Worm (Caenorhabditis elegans) whole organism, L4 larva: Measurements from ENCODE around the gene C25A8.1.

ENCODE experiments used
- D1046.2 ChIP-seq: fragments of 200-800 bp; sonication (Bioruptor generic); IDR thresholded peaks from 2 replicates; pipeline ENCODE4 v1.3.6; 2022; ENCODE audit warnings: missing genetic modification characterization, missing compliant biosample characterization
- F10B5.3 ChIP-seq: sonication (generic microtip); optimal IDR thresholded peaks from 2 replicates; lab custom pipeline; 2016; ENCODE audit warnings: mild to moderate bottlenecking, missing genetic modification characterization, missing compliant biosample characterization
- R02D3.7 ChIP-seq: fragments of 150-350 bp; sonication (generic microtip); optimal IDR thresholded peaks from 3 replicates; lab custom pipeline; 2014; ENCODE audit warnings: missing biosample characterization, missing genetic modification characterization
- T20F7.1 ChIP-seq: fragments of 200-800 bp; sonication (Bioruptor generic); optimal IDR thresholded peaks from 2 replicates; lab custom pipeline; 2018; ENCODE audit warnings: mild to moderate bottlenecking, missing genetic modification characterization, missing compliant biosample characterization
- T26A8.4 ChIP-seq: fragments of 200-800 bp; sonication (Bioruptor generic); IDR thresholded peaks from 2 replicates; pipeline ENCODE4 v1.3.6; 2022; ENCODE audit warnings: missing genetic modification characterization, missing compliant biosample characterization
- aha-1 ChIP-seq: fragments of 150-350 bp; peaks from one replicate; lab custom pipeline; 2014; ENCODE audit warnings: missing biosample characterization, missing genetic modification characterization
- ama-1 ChIP-seq: fragments of 150-350 bp; optimal IDR thresholded peaks from 2 replicates; lab custom pipeline; 2014; ENCODE audit warnings: inconsistent platforms, mixed read lengths
- ceh-20 ChIP-seq: fragments of 200-800 bp; sonication (Bioruptor generic); IDR thresholded peaks from 2 replicates; pipeline ENCODE4 v1.3.6; 2022; ENCODE audit warnings: missing genetic modification reagents, missing genetic modification characterization, missing compliant biosample characterization
- ctbp-1 ChIP-seq: fragments of 200-800 bp; sonication (Bioruptor generic); IDR thresholded peaks from 2 replicates; pipeline ENCODE4 v1.3.6; 2022; ENCODE audit warnings: missing genetic modification reagents, missing genetic modification characterization, missing compliant biosample characterization
- daf-16 ChIP-seq, 3 experiments: sonication (generic microtip); optimal IDR thresholded peaks; 2 replicates each; lab custom pipeline; 2016 to 2017; ENCODE audit warnings: missing genetic modification characterization in 3 of 3, missing genetic modification reagents in 3 of 3, mild to moderate bottlenecking in 2 of 3, missing compliant biosample characterization in 2 of 3, missing biosample characterization in 1 of 3, moderate library complexity in 1 of 3
- daf-19 ChIP-seq: fragments of 200-800 bp; sonication (Bioruptor generic); conservative IDR thresholded peaks from 2 replicates; pipeline ENCODE4 v1.3.6; 2022; ENCODE audit warnings: missing genetic modification characterization, missing compliant biosample characterization
- dmd-6 ChIP-seq: fragments of 200-800 bp; sonication (Bioruptor generic); IDR thresholded peaks from 2 replicates; pipeline ENCODE4 v1.3.6; 2022; ENCODE audit warnings: missing genetic modification reagents, missing genetic modification characterization, missing compliant biosample characterization
- dpl-1 ChIP-seq: fragments of 150-350 bp; optimal IDR thresholded peaks from 2 replicates; lab custom pipeline; 2014; ENCODE audit warnings: missing biosample characterization, missing genetic modification reagents, missing genetic modification characterization
- dve-1 ChIP-seq: sonication (generic microtip); optimal IDR thresholded peaks from 2 replicates; lab custom pipeline; 2017; ENCODE audit warnings: antibody characterized with exemption, mild to moderate bottlenecking, missing genetic modification characterization, missing compliant biosample characterization; ENCODE audit not compliant: insufficient read depth
- fkh-10 ChIP-seq: fragments of 150-350 bp; optimal IDR thresholded peaks from 2 replicates; lab custom pipeline; 2014; ENCODE audit warnings: missing biosample characterization, missing genetic modification reagents, missing genetic modification characterization
- gei-8 ChIP-seq: fragments of 200-800 bp; sonication (Bioruptor generic); optimal IDR thresholded peaks from 2 replicates; lab custom pipeline; 2018; ENCODE audit warnings: mild to moderate bottlenecking, missing genetic modification characterization, missing compliant biosample characterization
- hlh-11 ChIP-seq: fragments of 200-800 bp; sonication (Bioruptor generic); optimal IDR thresholded peaks from 2 replicates; lab custom pipeline; 2018; ENCODE audit warnings: mild to moderate bottlenecking, missing genetic modification characterization, missing compliant biosample characterization
- hlh-30 ChIP-seq: sonication (generic microtip); optimal IDR thresholded peaks from 2 replicates; lab custom pipeline; 2017; ENCODE audit warnings: antibody characterized with exemption, mild to moderate bottlenecking, missing genetic modification characterization, missing compliant biosample characterization; ENCODE audit not compliant: insufficient read depth
- lin-13 ChIP-seq: fragments of 150-350 bp; optimal IDR thresholded peaks from 2 replicates; lab custom pipeline; 2014; ENCODE audit warnings: missing biosample characterization, missing genetic modification reagents, missing genetic modification characterization
- lin-38 ChIP-seq: fragments of 200-800 bp; sonication (Bioruptor generic); IDR thresholded peaks from 2 replicates; pipeline ENCODE4 v1.3.6; 2022; ENCODE audit warnings: missing genetic modification reagents, missing genetic modification characterization, missing compliant biosample characterization
- lin-39 ChIP-seq: fragments of 150-350 bp; optimal IDR thresholded peaks from 2 replicates; lab custom pipeline; 2014; ENCODE audit warnings: missing biosample characterization, missing genetic modification reagents, missing genetic modification characterization
- lsy-2 ChIP-seq, 2 experiments: fragments of 150-350 bp in 1 of 2; sonication (generic microtip) in 1 of 2; optimal IDR thresholded peaks; 2 replicates each; lab custom pipeline; 2014 to 2017; ENCODE audit warnings: missing biosample characterization in 2 of 2, missing genetic modification characterization in 2 of 2
- mdl-1 ChIP-seq, 2 experiments: fragments of 150-350 bp in 1 of 2; sonication (generic microtip) in 1 of 2; optimal IDR thresholded peaks; 2 replicates each; lab custom pipeline; 2014 to 2017; ENCODE audit warnings: missing biosample characterization in 2 of 2, missing genetic modification characterization in 2 of 2
- mep-1 ChIP-seq: fragments of 150-350 bp; sonication (generic microtip); optimal IDR thresholded peaks from 3 replicates; lab custom pipeline; 2014; ENCODE audit warnings: missing biosample characterization, missing genetic modification characterization
- mxl-3 ChIP-seq: fragments of 200-800 bp; sonication (Bioruptor generic); optimal IDR thresholded peaks from 2 replicates; lab custom pipeline; 2018; ENCODE audit warnings: mild to moderate bottlenecking, missing genetic modification characterization, missing compliant biosample characterization
- nhr-28 ChIP-seq: fragments of 150-350 bp; optimal IDR thresholded peaks from 2 replicates; lab custom pipeline; 2014; ENCODE audit warnings: missing biosample characterization, missing genetic modification characterization
- nhr-41 ChIP-seq: fragments of 200-800 bp; sonication (Bioruptor generic); IDR thresholded peaks from 2 replicates; pipeline ENCODE4 v1.3.6; 2022; ENCODE audit warnings: missing genetic modification reagents, missing genetic modification characterization, missing compliant biosample characterization
- nhr-48 ChIP-seq: sonication (generic microtip); optimal IDR thresholded peaks from 2 replicates; lab custom pipeline; 2016; ENCODE audit warnings: mild to moderate bottlenecking, missing genetic modification characterization, missing compliant biosample characterization
- nhr-76 ChIP-seq: fragments of 150-350 bp; optimal IDR thresholded peaks from 2 replicates; lab custom pipeline; 2014; ENCODE audit warnings: missing biosample characterization, missing genetic modification characterization
- nhr-77 ChIP-seq: fragments of 150-350 bp; optimal IDR thresholded peaks from 2 replicates; lab custom pipeline; 2014; ENCODE audit warnings: missing biosample characterization, missing genetic modification characterization
- pha-4 ChIP-seq, 2 experiments: fragments of 150-350 bp in 1 of 2; fragments of 200-800 bp in 1 of 2; sonication (Bioruptor generic) in 1 of 2; IDR thresholded peaks in 1 of 2; optimal IDR thresholded peaks in 1 of 2; 2 replicates each; pipeline versions ENCODE4 v1.3.6 to Lab custom; 2014 to 2022; ENCODE audit warnings: missing genetic modification characterization in 2 of 2, missing genetic modification reagents in 2 of 2, missing biosample characterization in 1 of 2, missing compliant biosample characterization in 1 of 2
- rbr-2 ChIP-seq: sonication (generic microtip); optimal IDR thresholded peaks from 2 replicates; lab custom pipeline; 2016; ENCODE audit warnings: missing genotype, missing genetic modification characterization, missing compliant biosample characterization
- set-16 ChIP-seq: fragments of 200-800 bp; sonication (Bioruptor generic); IDR thresholded peaks from 2 replicates; pipeline ENCODE4 v1.3.6; 2022; ENCODE audit warnings: missing genetic modification reagents, missing genetic modification characterization, missing compliant biosample characterization
- zfp-2 ChIP-seq: sonication (generic microtip); optimal IDR thresholded peaks from 2 replicates; lab custom pipeline; 2016; ENCODE audit warnings: mild to moderate bottlenecking, missing genetic modification characterization, missing compliant biosample characterization
- zfp-3 ChIP-seq: fragments of 200-800 bp; sonication (Bioruptor generic); conservative IDR thresholded peaks from 2 replicates; pipeline ENCODE4 v1.3.6; 2022; ENCODE audit warnings: missing genetic modification reagents, missing genetic modification characterization, missing compliant biosample characterization
- zip-11 ChIP-seq: fragments of 200-800 bp; sonication (Bioruptor generic); IDR thresholded peaks from 2 replicates; pipeline ENCODE4 v1.3.6; 2022; ENCODE audit warnings: missing genetic modification characterization, missing compliant biosample characterization

Gene C25A8.1

DNA sequence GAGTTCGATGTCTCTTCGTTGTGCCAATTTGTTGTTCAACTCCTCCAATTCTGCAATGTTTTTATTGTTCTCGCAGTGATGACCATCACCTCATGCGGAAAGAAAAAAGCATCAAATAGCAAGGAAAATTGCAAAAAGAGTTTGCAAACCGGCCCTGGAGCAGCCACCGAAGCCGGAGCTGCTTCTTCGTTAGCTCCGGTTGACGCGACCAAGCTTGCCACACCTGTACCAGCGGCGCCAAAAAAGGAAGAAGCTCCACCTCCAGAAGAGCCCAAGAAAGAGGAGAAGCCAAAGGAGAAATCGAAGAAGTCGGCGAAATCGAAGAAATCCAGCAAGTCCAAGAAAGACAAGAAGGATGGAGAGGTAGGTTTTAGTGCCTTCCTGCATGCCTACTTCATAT, 740 bp upstream of the C25A8.1 start:
- TF ChIP-seq nhr-48 (tag; lab: Kevin White, UChicago): no peak
- peak; percentile 68 for TF ChIP-seq set-16
- TF ChIP-seq T20F7.1 (GFP tag; lab: Kevin White, UChicago): no peak
- TF ChIP-seq F10B5.3 (tag; lab: Kevin White, UChicago): no peak

DNA sequence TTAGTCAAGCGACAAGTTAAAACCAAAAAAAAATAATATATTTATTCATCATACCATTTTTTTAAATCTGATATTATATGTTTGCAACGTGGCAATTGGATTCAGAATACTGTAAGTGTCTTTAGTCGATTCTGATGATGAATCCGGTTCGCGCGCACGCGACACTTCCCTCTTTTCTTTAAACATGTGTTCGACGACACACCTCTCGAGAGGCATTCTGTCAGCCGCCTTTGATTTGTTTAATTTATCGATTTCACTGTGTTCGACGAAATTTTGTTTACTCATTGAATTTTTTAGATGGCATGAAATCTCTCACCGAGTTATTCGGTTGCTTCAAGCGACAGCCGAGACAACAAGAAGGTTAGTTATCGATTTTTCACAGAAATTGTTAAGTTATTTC, 793 bp downstream of the C25A8.1 start, which contains the start of gene trxr-1:
Gene trxr-1 (plus strand): TSS at position 227 of the 400 bp plus-strand sequence.
- TF ChIP-seq ctbp-1 (GFP tag; lab: Robert Waterston, UW): no peak
- TF ChIP-seq mxl-3 (GFP tag; lab: Kevin White, UChicago): peak; percentile 66
- TF ChIP-seq hlh-30 (tag; lab: Kevin White, UChicago): peak; percentile 69
- TF ChIP-seq, all 104 proteins: peak for 2

DNA sequence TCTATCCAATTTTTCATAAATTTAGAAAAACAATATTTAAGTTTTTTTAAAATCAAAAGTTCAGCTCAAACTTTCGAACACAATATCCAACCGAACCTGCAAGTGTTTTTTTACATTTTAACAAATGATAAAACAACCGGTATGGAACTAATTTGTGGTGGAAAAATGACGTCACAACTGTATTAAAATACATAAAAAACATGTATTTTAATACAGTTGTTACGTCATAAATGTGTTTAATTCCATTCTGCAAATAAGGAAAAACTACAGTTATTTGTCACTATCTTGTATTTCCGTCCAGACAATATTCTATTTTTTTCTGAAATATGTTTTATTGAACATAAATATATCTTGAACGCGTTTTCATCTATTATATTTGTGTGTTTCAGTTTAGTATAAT, 1.3 kb downstream of the C25A8.1 start:
- TF ChIP-seq ceh-20: no peak
- TF ChIP-seq, all 104 proteins: peak for 0

DNA sequence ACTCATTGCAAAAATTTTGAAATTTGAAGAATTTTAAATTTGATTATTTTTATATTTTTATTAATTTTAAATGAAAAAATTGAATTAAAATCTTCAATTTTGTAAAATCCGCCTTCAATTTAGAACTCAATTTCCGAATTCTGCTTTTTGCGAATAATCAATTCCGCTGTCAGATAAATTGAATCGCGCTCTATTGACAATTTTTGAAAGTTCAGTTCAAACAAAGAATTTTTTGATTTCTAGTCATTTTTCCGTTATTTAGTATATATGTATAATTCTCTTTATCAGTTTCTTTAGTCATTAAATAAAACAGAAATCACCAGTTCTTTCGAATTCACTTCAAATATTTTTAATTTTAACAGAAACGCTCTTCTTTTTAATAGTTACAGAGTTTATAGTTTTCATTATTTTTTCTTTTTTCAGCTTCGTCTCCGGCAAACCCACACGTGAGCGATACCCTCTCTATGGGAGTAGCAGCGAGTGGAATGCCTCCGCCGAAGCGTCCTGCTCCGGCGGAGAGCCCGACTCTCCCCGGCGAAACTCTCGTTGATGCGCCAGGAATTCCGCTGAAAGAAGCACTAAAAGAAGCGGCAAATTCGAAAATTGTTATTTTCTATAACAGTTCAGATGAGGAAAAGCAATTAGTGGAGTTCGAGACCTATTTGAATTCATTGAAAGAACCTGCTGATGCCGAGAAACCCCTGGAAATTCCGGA, 2.0 kb downstream of the C25A8.1 start:
- TF ChIP-seq dpl-1 (GFP tag; lab: Kevin White, UChicago) (peak; percentile 6), nhr-28 (peak; percentile 12), set-16 (peak; percentile 77), lin-38 (peak; percentile 51), nhr-77 (peak; percentile 34), D1046.2 (GFP tag; lab: Robert Waterston, UW) (no peak), lin-39 (tag; lab: Kevin White, UChicago) (no peak)

DNA sequence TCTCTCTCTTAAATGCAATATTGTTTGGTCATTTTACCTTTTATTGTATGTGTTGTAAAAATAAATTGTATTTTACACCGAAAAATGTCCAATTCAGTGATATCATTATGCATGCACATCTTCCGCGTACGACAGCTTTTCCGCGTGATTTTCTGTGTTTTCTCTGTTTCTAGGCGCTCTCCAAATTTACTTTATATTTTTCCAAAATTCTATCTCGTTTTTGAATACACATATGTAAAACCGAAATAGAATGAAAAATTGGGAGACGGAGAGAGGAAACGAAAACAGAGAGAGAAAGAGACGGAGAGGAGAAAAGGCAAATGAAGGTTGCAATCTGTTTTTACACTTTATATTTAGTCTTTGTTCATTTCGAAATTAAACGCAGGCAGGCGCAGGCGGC, 5.6 kb downstream of the C25A8.1 start:
- TF ChIP-seq dve-1 (peak; percentile 78), rbr-2 (tag; lab: Kevin White, UChicago) (peak; percentile 30), mdl-1 (tag; optimal IDR thresholded peaks at IDR 0.05; lab: Kevin White, UChicago) (peak in 1 of 2 experiments; percentile 60), dmd-6 (GFP tag; lab: Robert Waterston, UW) (peak; percentile 21; the same call in 1 of the 2 replicates), hlh-11 (tag; lab: Kevin White, UChicago) (peak; percentile 49), zip-11 (no peak), nhr-41 (no peak), lsy-2 (tag; optimal IDR thresholded peaks at IDR 0.05; lab: Kevin White, UChicago) (peak in 1 of 2 experiments; percentile 70), zfp-2 (tag; lab: Kevin White, UChicago) (no peak), daf-19 (no peak), lin-13 (GFP tag; lab: Kevin White, UChicago) (no peak), hlh-30 (tag; lab: Kevin White, UChicago) (peak; percentile 85), pha-4 (GFP tag; IDR thresholded peaks at IDR 0.05; lab: Robert Waterston, UW) (no peak), pha-4 (tag; optimal IDR thresholded peaks at IDR 0.05; lab: Kevin White, UChicago) (no peak), aha-1 (tag; lab: Kevin White, UChicago) (peak; percentile 91), nhr-76 (tag; lab: Kevin White, UChicago) (no peak), zfp-3 (GFP tag; lab: Robert Waterston, UW) (no peak), R02D3.7 (tag; lab: Kevin White, UChicago) (no peak), nhr-77 (peak; percentile 4), fkh-10 (peak; percentile 31), ama-1 (lab: Kevin White, UChicago) (no peak), lin-38 (0 out of 2 replicates have a peak, but pooled peaks have one; percentile 14), mep-1 (peak; percentile 71), dpl-1 (GFP tag; lab: Kevin White, UChicago) (peak; percentile 9), gei-8 (GFP tag; lab: Kevin White, UChicago) (no peak), daf-16 (GFP tag; optimal IDR thresholded peaks at IDR 0.05; lab: Kevin White, UChicago) (no peak), daf-16 (tag; optimal IDR thresholded peaks at IDR 0.05; lab: Kevin White, UChicago) (peak; percentile 50), T26A8.4 (GFP tag; lab: Robert Waterston, UW) (no peak), nhr-28 (peak; percentile 46)
- TF ChIP-seq, all 104 proteins: peak for 15
